Fruit fly (Drosophila melanogaster) whole organism, embryonic: ENCODE data around the gene Mec2.

ENCODE experiments used
- Ada2b ChIP-seq: fragments of 200-800 bp; sonication (Bioruptor generic); IDR thresholded peaks from 2 replicates; pipeline ENCODE4 v1.3.6; 2022; ENCODE audit warnings: missing biosample characterization, missing genetic modification characterization
- Atf-2 ChIP-seq: fragments of 200-800 bp; sonication (Bioruptor generic); optimal IDR thresholded peaks from 2 replicates; lab custom pipeline; 2016; ENCODE audit warnings: missing biosample characterization, missing genetic modification characterization
- B-H2 ChIP-seq: fragments of 200-800 bp; sonication (Bioruptor generic); optimal IDR thresholded peaks from 2 replicates; lab custom pipeline; 2018; ENCODE audit warnings: missing biosample characterization, mild to moderate bottlenecking, missing genetic modification characterization
- BtbVII ChIP-seq: fragments of 200-800 bp; sonication (Bioruptor generic); optimal IDR thresholded peaks from 3 replicates; lab custom pipeline; 2017; ENCODE audit warnings: missing biosample characterization, mild to moderate bottlenecking, missing genetic modification characterization
- CG10147 ChIP-seq: fragments of 200-800 bp; sonication (Bioruptor generic); optimal IDR thresholded peaks from 2 replicates; lab custom pipeline; 2019; ENCODE audit warnings: missing biosample characterization, mild to moderate bottlenecking, missing genetic modification characterization, moderate library complexity
- CG1024 ChIP-seq: fragments of 200-800 bp; sonication (Bioruptor generic); IDR thresholded peaks from 2 replicates; pipeline ENCODE4 v1.3.6; 2022; ENCODE audit warnings: missing biosample characterization, missing genetic modification characterization
- CG10431 ChIP-seq: fragments of 200-800 bp; sonication (Bioruptor generic); optimal IDR thresholded peaks from 3 replicates; lab custom pipeline; 2018; ENCODE audit warnings: missing biosample characterization, mild to moderate bottlenecking, missing genetic modification characterization
- CG11085 ChIP-seq: fragments of 200-800 bp; sonication (Bioruptor generic); IDR thresholded peaks from 2 replicates; pipeline ENCODE4 v1.3.6; 2022; ENCODE audit warnings: missing biosample characterization, missing genetic modification characterization
- CG12071 ChIP-seq: fragments of 200-800 bp; sonication (Bioruptor generic); optimal IDR thresholded peaks from 3 replicates; lab custom pipeline; 2018; ENCODE audit warnings: missing biosample characterization, mild to moderate bottlenecking, missing genetic modification characterization
- CG12155 ChIP-seq: fragments of 200-800 bp; sonication (Bioruptor generic); optimal IDR thresholded peaks from 3 replicates; lab custom pipeline; 2016; ENCODE audit warnings: missing biosample characterization, missing genetic modification characterization
- CG12236 ChIP-seq: fragments of 200-800 bp; sonication (Bioruptor generic); optimal IDR thresholded peaks from 2 replicates; lab custom pipeline; 2016; ENCODE audit warnings: missing biosample characterization, missing genetic modification characterization
- CG12659 ChIP-seq: fragments of 200-800 bp; sonication (Bioruptor generic); optimal IDR thresholded peaks from 3 replicates; lab custom pipeline; 2017; ENCODE audit warnings: mild to moderate bottlenecking, missing biosample characterization, missing genetic modification reagents, missing genetic modification characterization
- CG15269 ChIP-seq: fragments of 200-800 bp; sonication (Bioruptor generic); optimal IDR thresholded peaks from 2 replicates; lab custom pipeline; 2018; ENCODE audit warnings: missing biosample characterization, mild to moderate bottlenecking, missing genetic modification characterization, moderate library complexity
- CG15601 ChIP-seq: fragments of 200-800 bp; sonication (Bioruptor generic); optimal IDR thresholded peaks from 3 replicates; lab custom pipeline; 2019; ENCODE audit warnings: missing biosample characterization, mild to moderate bottlenecking, missing genetic modification characterization, moderate library complexity
- CG15696 ChIP-seq: fragments of 200-800 bp; sonication (Bioruptor generic); optimal IDR thresholded peaks from 2 replicates; lab custom pipeline; 2019; ENCODE audit warnings: missing biosample characterization, mild to moderate bottlenecking, missing genetic modification characterization, moderate library complexity
- CG2678 ChIP-seq: fragments of 200-800 bp; sonication (Bioruptor generic); optimal IDR thresholded peaks from 3 replicates; lab custom pipeline; 2019; ENCODE audit warnings: missing biosample characterization, mild to moderate bottlenecking, missing genetic modification characterization, moderate library complexity
- CG30431 ChIP-seq: fragments of 200-800 bp; sonication (Bioruptor generic); optimal IDR thresholded peaks from 2 replicates; lab custom pipeline; 2017; ENCODE audit warnings: missing biosample characterization, missing genetic modification characterization
- CG3838 ChIP-seq: fragments of 200-800 bp; sonication (Bioruptor generic); optimal IDR thresholded peaks from 3 replicates; lab custom pipeline; 2016; ENCODE audit warnings: missing biosample characterization, missing genetic modification characterization
- CG4424 ChIP-seq: fragments of 200-800 bp; sonication (Bioruptor generic); optimal IDR thresholded peaks from 3 replicates; lab custom pipeline; 2016; ENCODE audit warnings: missing biosample characterization, missing genetic modification characterization
- CG4707 ChIP-seq: fragments of 200-800 bp; sonication (Bioruptor generic); optimal IDR thresholded peaks from 2 replicates; lab custom pipeline; 2018; ENCODE audit warnings: missing biosample characterization, mild to moderate bottlenecking, missing genetic modification characterization, moderate library complexity
- CG4854 ChIP-seq: fragments of 200-800 bp; sonication (Bioruptor generic); optimal IDR thresholded peaks from 2 replicates; lab custom pipeline; 2016; ENCODE audit warnings: missing biosample characterization, missing genetic modification characterization, inconsistent platforms
- CG6272 ChIP-seq: fragments of 200-800 bp; sonication (Bioruptor generic); IDR thresholded peaks from 2 replicates; pipeline ENCODE4 v1.3.6; 2022; ENCODE audit warnings: missing biosample characterization, missing genetic modification characterization
- CG7786 ChIP-seq: fragments of 200-800 bp; sonication (Bioruptor generic); optimal IDR thresholded peaks from 2 replicates; lab custom pipeline; 2016; ENCODE audit warnings: missing biosample characterization, missing genetic modification characterization
- CkIIα-i1 ChIP-seq: fragments of 200-800 bp; sonication (Bioruptor generic); IDR thresholded peaks from 2 replicates; pipeline ENCODE4 v1.3.6; 2022; ENCODE audit warnings: missing biosample characterization, missing genetic modification characterization
- CoRest ChIP-seq: fragments of 200-800 bp; sonication (Bioruptor generic); optimal IDR thresholded peaks from 3 replicates; lab custom pipeline; 2018; ENCODE audit warnings: missing biosample characterization, mild to moderate bottlenecking, missing genetic modification characterization, moderate library complexity
- Dip3 ChIP-seq: fragments of 200-800 bp; sonication (Bioruptor generic); optimal IDR thresholded peaks from 3 replicates; lab custom pipeline; 2016; ENCODE audit warnings: missing biosample characterization, missing genetic modification characterization
- Med ChIP-seq: fragments of 200-800 bp; sonication (Bioruptor generic); peaks from one replicate; lab custom pipeline; 2016; ENCODE audit warnings: missing biosample characterization, missing genetic modification characterization, mild to moderate bottlenecking, inconsistent platforms, moderate library complexity
- Meics ChIP-seq: fragments of 200-800 bp; sonication (Bioruptor generic); optimal IDR thresholded peaks from 2 replicates; lab custom pipeline; 2017; ENCODE audit warnings: missing biosample characterization, mild to moderate bottlenecking, missing genetic modification characterization
- Mrtf ChIP-seq: fragments of 200-800 bp; sonication (Bioruptor generic); IDR thresholded peaks from 3 replicates; pipeline ENCODE4 v1.3.6; 2022; ENCODE audit warnings: missing biosample characterization, missing genetic modification characterization
- Myb ChIP-seq: fragments of 200-800 bp; sonication (Bioruptor generic); optimal IDR thresholded peaks from 2 replicates; lab custom pipeline; 2016; ENCODE audit warnings: missing biosample characterization, missing genetic modification characterization
- Neu2 ChIP-seq: fragments of 200-800 bp; sonication (Bioruptor generic); optimal IDR thresholded peaks from 3 replicates; lab custom pipeline; 2016; ENCODE audit warnings: missing biosample characterization, missing genetic modification characterization, borderline replicate concordance
- Poxn ChIP-seq: fragments of 200-800 bp; sonication (Bioruptor generic); IDR thresholded peaks from 2 replicates; pipeline ENCODE4 v1.3.6; 2022; ENCODE audit warnings: missing biosample characterization, missing genetic modification characterization
- Sox100B ChIP-seq: fragments of 200-800 bp; sonication (Bioruptor generic); optimal IDR thresholded peaks from 3 replicates; lab custom pipeline; 2018; ENCODE audit warnings: missing biosample characterization, mild to moderate bottlenecking, missing genetic modification characterization
- Xbp1 ChIP-seq: fragments of 200-800 bp; sonication (Bioruptor generic); optimal IDR thresholded peaks from 3 replicates; lab custom pipeline; 2016; ENCODE audit warnings: missing biosample characterization, mild to moderate bottlenecking, missing genetic modification characterization
- ato ChIP-seq: fragments of 200-800 bp; sonication (Bioruptor generic); IDR thresholded peaks from 2 replicates; pipeline ENCODE4 v1.3.6; 2022; ENCODE audit warnings: missing biosample characterization, missing genetic modification characterization; ENCODE audit not compliant: partially characterized antibody
- az2 ChIP-seq: fragments of 200-800 bp; sonication (Bioruptor generic); optimal IDR thresholded peaks from 3 replicates; lab custom pipeline; 2016; ENCODE audit warnings: missing biosample characterization, missing genetic modification characterization
- bigmax ChIP-seq: fragments of 200-800 bp; sonication (Bioruptor generic); optimal IDR thresholded peaks from 2 replicates; lab custom pipeline; 2018; ENCODE audit warnings: missing biosample characterization, mild to moderate bottlenecking, missing genetic modification characterization
- bsh ChIP-seq, 2 experiments: fragments of 200-800 bp; sonication (Bioruptor generic); optimal IDR thresholded peaks; 2 replicates each; lab custom pipeline; 2017 to 2018; ENCODE audit warnings: mild to moderate bottlenecking in 2 of 2, missing biosample characterization in 2 of 2, missing genetic modification characterization in 2 of 2, moderate library complexity in 1 of 2
- ewg ChIP-seq: fragments of 200-800 bp; sonication (Bioruptor generic); optimal IDR thresholded peaks from 3 replicates; lab custom pipeline; 2017; ENCODE audit warnings: mild to moderate bottlenecking, missing biosample characterization, missing genetic modification reagents, missing genetic modification characterization
- fd64A ChIP-seq: fragments of 200-800 bp; sonication (Bioruptor generic); optimal IDR thresholded peaks from 3 replicates; lab custom pipeline; 2018; ENCODE audit warnings: missing biosample characterization, mild to moderate bottlenecking, missing genetic modification characterization
- gem ChIP-seq: fragments of 200-800 bp; sonication (Bioruptor generic); optimal IDR thresholded peaks from 2 replicates; lab custom pipeline; 2019; ENCODE audit warnings: missing biosample characterization, mild to moderate bottlenecking, missing genetic modification characterization, moderate library complexity
- her ChIP-seq: fragments of 200-800 bp; sonication (Bioruptor generic); optimal IDR thresholded peaks from 2 replicates; lab custom pipeline; 2016; ENCODE audit warnings: missing biosample characterization, missing genetic modification characterization
- ind ChIP-seq: fragments of 200-800 bp; sonication (Bioruptor generic); optimal IDR thresholded peaks from 3 replicates; lab custom pipeline; 2016; ENCODE audit warnings: missing biosample characterization, missing genetic modification characterization
- lilli ChIP-seq: fragments of 200-800 bp; sonication (Bioruptor generic); optimal IDR thresholded peaks from 3 replicates; lab custom pipeline; 2016; ENCODE audit warnings: missing biosample characterization, missing genetic modification characterization
- lmd ChIP-seq: fragments of 200-800 bp; sonication (Bioruptor generic); IDR thresholded peaks from 2 replicates; pipeline ENCODE4 v1.3.6; 2022; ENCODE audit warnings: missing biosample characterization, missing genetic modification characterization
- nerfin-1 ChIP-seq: fragments of 200-800 bp; sonication (Bioruptor generic); optimal IDR thresholded peaks from 3 replicates; lab custom pipeline; 2019; ENCODE audit warnings: missing biosample characterization, mild to moderate bottlenecking, missing genetic modification characterization, moderate library complexity
- pb ChIP-seq: fragments of 200-800 bp; sonication (Bioruptor generic); optimal IDR thresholded peaks from 3 replicates; lab custom pipeline; 2016; ENCODE audit warnings: missing biosample characterization, missing genetic modification characterization
- row ChIP-seq: fragments of 200-800 bp; sonication (Bioruptor generic); IDR thresholded peaks from 3 replicates; pipeline ENCODE4 v1.3.6; 2022; ENCODE audit warnings: missing biosample characterization, missing genetic modification characterization
- ttk ChIP-seq: fragments of 200-800 bp; sonication (Bioruptor generic); IDR thresholded peaks from 2 replicates; pipeline ENCODE4 v2.1.2; 2022; ENCODE audit warnings: missing biosample characterization, missing genetic modification characterization
- usp ChIP-seq: fragments of >200 bp; optimal IDR thresholded peaks from 2 replicates; lab custom pipeline; 2017; ENCODE audit warnings: missing biosample characterization, missing genetic modification characterization
- wdn ChIP-seq: fragments of 200-800 bp; sonication (Bioruptor generic); IDR thresholded peaks from 2 replicates; pipeline ENCODE4 v1.3.6; 2022; ENCODE audit warnings: missing biosample characterization, missing genetic modification characterization

The Mec2 gene

dm6 chrX:19164726-19165125 is 23.1 kb upstream of the Mec2 start (continued):
- TF ChIP-seq wdn (GFP tag; lab: Robert Waterston, UW) (no peak), Myb (GFP tag; lab: Kevin White, UChicago) (peak; percentile 14), gem (peak; percentile 53), CG12155 (peak; percentile 14), Mrtf (GFP tag; lab: Robert Waterston, UW) (no peak), Dip3 (GFP tag; lab: Kevin White, UChicago) (peak; percentile 3), CG15601 (tag; lab: Kevin White, UChicago) (no peak), CG10147 (GFP tag; lab: Kevin White, UChicago) (no peak), nerfin-1 (tag; lab: Kevin White, UChicago) (no peak), CG10431 (no peak), CkIIα-i1 (no peak), az2 (GFP tag; lab: Kevin White, UChicago) (peak; percentile 0), Ada2b (GFP tag; lab: Robert Waterston, UW) (0 out of 2 replicates have a peak, but pooled peaks have one; percentile 15), ewg (no peak), CG7786 (peak; percentile 33), ttk (GFP tag; lab: Robert Waterston, UW) (0 out of 2 replicates have a peak, but pooled peaks have one; percentile 30), Meics (peak; percentile 21), bsh (GFP tag; optimal IDR thresholded peaks at IDR 0.05; lab: Kevin White, UChicago) (peak in 1 of 2 experiments; percentile 25), CG6272 (GFP tag; lab: Robert Waterston, UW) (no peak), ato (no peak), fd64A (GFP tag; lab: Kevin White, UChicago) (no peak), bigmax (no peak), Xbp1 (GFP tag; lab: Kevin White, UChicago) (peak; percentile 42), Med (GFP tag; lab: Kevin White, UChicago) (peak; percentile 8), usp (GFP tag; lab: Kevin White, UChicago) (no peak), Neu2 (no peak), CG12236 (peak; percentile 21), BtbVII (GFP tag; lab: Kevin White, UChicago) (no peak), CG30431 (GFP tag; lab: Kevin White, UChicago) (no peak), CG12659 (peak; percentile 25), lmd (GFP tag; lab: Robert Waterston, UW) (0 out of 2 replicates have a peak, but pooled peaks have one; percentile 37), Atf-2 (GFP tag; lab: Kevin White, UChicago) (no peak), lilli (peak; percentile 19), CG3838 (no peak), CoRest (tag; lab: Kevin White, UChicago) (peak; percentile 38), B-H2 (no peak), Sox100B (GFP tag; lab: Kevin White, UChicago) (peak; percentile 20), CG15269 (tag; lab: Kevin White, UChicago) (peak; percentile 45), CG4854 (GFP tag; lab: Kevin White, UChicago) (no peak), CG12071 (GFP tag; lab: Kevin White, UChicago) (no peak), ind (GFP tag; lab: Kevin White, UChicago) (peak; percentile 31), CG11085 (no peak), CG1024 (GFP tag; lab: Robert Waterston, UW) (no peak), CG4707 (no peak), CG4424 (peak; percentile 27), Poxn (GFP tag; lab: Robert Waterston, UW) (no peak), CG15696 (tag; lab: Kevin White, UChicago) (no peak), pb (no peak), row (GFP tag; lab: Robert Waterston, UW) (0 out of 3 replicates have a peak, but pooled peaks have one; percentile 32), her (GFP tag; lab: Kevin White, UChicago) (peak; percentile 9), CG2678 (tag; lab: Kevin White, UChicago) (peak; percentile 41)
